Fruit fly (Drosophila melanogaster): Measurements from ENCODE around the gene HBS1.

The HBS1 gene

dm6 chr3L:1850498-1850897 lies 14.5 kb downstream of the HBS1 start:
- TF ChIP-seq CG8478 (optimal IDR thresholded peaks at IDR 0.05) (no peak), CTCF (optimal IDR thresholded peaks at IDR 0.05) (no peak)

- no peak for TF ChIP-seq CG8478 (optimal IDR thresholded peaks at IDR 0.05)
These were observed 20.4 kb downstream of the HBS1 start for dm6 chr3L:1844600-1844999.

dm6 chr3L:1841984-1842383 lies 23.1 kb downstream of the HBS1 start, which contains the start of gene Cpr62Bc:
Gene Cpr62Bc (minus strand): TSS chr3L:1842084.
- TF ChIP-seq CTCF (optimal IDR thresholded peaks at IDR 0.05) = no peak
- TF ChIP-seq CG8478 (optimal IDR thresholded peaks at IDR 0.05) = no peak

dm6 chr3L:1835064-1835463 lies 30.0 kb downstream of the HBS1 start, which contains the start of gene Cpr62Bb:
Gene Cpr62Bb (minus strand): TSS chr3L:1835164.
- no peak for TF ChIP-seq CG8478 (optimal IDR thresholded peaks at IDR 0.05)
- TF ChIP-seq CTCF (optimal IDR thresholded peaks at IDR 0.05) = no peak

- TF ChIP-seq CTCF (optimal IDR thresholded peaks at IDR 0.05) = no peak
- no peak for TF ChIP-seq CG8478 (optimal IDR thresholded peaks at IDR 0.05)
These were observed 33.2 kb downstream of the HBS1 start, which contains the start of gene Cpr62Ba for dm6 chr3L:1831753-1832268. Gene Cpr62Ba (minus strand): TSS chr3L:1831783.

- TF ChIP-seq CTCF (optimal IDR thresholded peaks at IDR 0.05) (no peak), CG8478 (optimal IDR thresholded peaks at IDR 0.05) (no peak)
These were observed 35.5 kb downstream of the HBS1 start for dm6 chr3L:1829539-1829938.

dm6 chr3L:1827809-1828371 lies 37.1 kb downstream of the HBS1 start:
- TF ChIP-seq CTCF (optimal IDR thresholded peaks at IDR 0.05) (no peak), CG8478 (optimal IDR thresholded peaks at IDR 0.05) (no peak)

dm6 chr3L:1822365-1822764 lies 42.7 kb downstream of the HBS1 start:
- TF ChIP-seq CTCF (optimal IDR thresholded peaks at IDR 0.05) (no peak), CG8478 (optimal IDR thresholded peaks at IDR 0.05) (no peak)

dm6 chr3L:1821140-1821539 lies 43.9 kb downstream of the HBS1 start:
- TF ChIP-seq CG8478 (optimal IDR thresholded peaks at IDR 0.05) = no peak
- TF ChIP-seq CTCF (optimal IDR thresholded peaks at IDR 0.05) = no peak

dm6 chr3L:1818834-1819233 lies 46.2 kb downstream of the HBS1 start:
- no peak for TF ChIP-seq CTCF (optimal IDR thresholded peaks at IDR 0.05)
- no peak for TF ChIP-seq CG8478 (optimal IDR thresholded peaks at IDR 0.05)

dm6 chr3L:1817405-1817804 lies 47.6 kb downstream of the HBS1 start:
- TF ChIP-seq CTCF (optimal IDR thresholded peaks at IDR 0.05) = no peak
- TF ChIP-seq CG8478 (optimal IDR thresholded peaks at IDR 0.05) = no peak

dm6 chr3L:1816614-1817013 lies 48.4 kb downstream of the HBS1 start:
- TF ChIP-seq CG8478 (optimal IDR thresholded peaks at IDR 0.05) = no peak
- TF ChIP-seq CTCF (optimal IDR thresholded peaks at IDR 0.05) = no peak

All from S2 (cell line).